Worm (Caenorhabditis elegans) whole organism, late embryonic: Measurements from ENCODE around the gene C08E3.13.
"Not testable (repeated sequence)": the region's sequence is repeated elsewhere in the genome, so short reads cannot be mapped to it uniquely, and the experiment has no call there.

ENCODE experiments used
- C08G9.2 ChIP-seq: sonication (generic microtip); optimal IDR thresholded peaks from 2 replicates; lab custom pipeline; 2016; ENCODE audit warnings: mild to moderate bottlenecking, missing genetic modification characterization, moderate library complexity, missing compliant biosample characterization
- C38D4.7 ChIP-seq: fragments of 200-800 bp; sonication (Bioruptor generic); optimal IDR thresholded peaks from 2 replicates; lab custom pipeline; 2018; ENCODE audit warnings: mild to moderate bottlenecking, missing genetic modification characterization, moderate library complexity, missing compliant biosample characterization
- K09A11.1 ChIP-seq: sonication (generic microtip); optimal IDR thresholded peaks from 2 replicates; lab custom pipeline; 2017; ENCODE audit warnings: antibody characterized with exemption, mild to moderate bottlenecking, missing genetic modification characterization, missing compliant biosample characterization; ENCODE audit not compliant: insufficient read depth
- T23F11.4 ChIP-seq: fragments of 200-800 bp; sonication (Bioruptor generic); optimal IDR thresholded peaks from 2 replicates; lab custom pipeline; 2018; ENCODE audit warnings: mild to moderate bottlenecking, missing genetic modification characterization, missing compliant biosample characterization
- ahr-1 ChIP-seq: sonication (generic microtip); optimal IDR thresholded peaks from 2 replicates; lab custom pipeline; 2016; ENCODE audit warnings: missing genetic modification characterization, missing compliant biosample characterization
- ceh-14 ChIP-seq: sonication (generic microtip); optimal IDR thresholded peaks from 2 replicates; lab custom pipeline; 2016; ENCODE audit warnings: missing genotype, missing genetic modification characterization, missing compliant biosample characterization
- ceh-18 ChIP-seq: sonication (generic microtip); optimal IDR thresholded peaks from 2 replicates; lab custom pipeline; 2016; ENCODE audit warnings: missing genetic modification characterization, missing compliant biosample characterization
- ceh-2 ChIP-seq: sonication (generic microtip); optimal IDR thresholded peaks from 2 replicates; lab custom pipeline; 2016; ENCODE audit warnings: missing genotype, missing genetic modification characterization, missing compliant biosample characterization
- ceh-22 ChIP-seq: sonication (generic microtip); optimal IDR thresholded peaks from 2 replicates; lab custom pipeline; 2017; ENCODE audit warnings: missing biosample characterization, missing genetic modification characterization
- ceh-24 ChIP-seq: sonication (generic microtip); optimal IDR thresholded peaks from 2 replicates; lab custom pipeline; 2016; ENCODE audit warnings: mild to moderate bottlenecking, missing genetic modification characterization, missing compliant biosample characterization
- ceh-30 ChIP-seq: fragments of 150-350 bp; optimal IDR thresholded peaks from 2 replicates; lab custom pipeline; 2014; ENCODE audit warnings: missing biosample characterization, missing genetic modification characterization
- ceh-48 ChIP-seq: sonication (generic microtip); optimal IDR thresholded peaks from 2 replicates; lab custom pipeline; 2016; ENCODE audit warnings: missing genetic modification characterization, inconsistent platforms, missing compliant biosample characterization
- ceh-6 ChIP-seq: fragments of 200-800 bp; sonication (Bioruptor generic); optimal IDR thresholded peaks from 2 replicates; lab custom pipeline; 2018; ENCODE audit warnings: mild to moderate bottlenecking, missing genetic modification characterization, missing compliant biosample characterization
- che-1 ChIP-seq: sonication (generic microtip); optimal IDR thresholded peaks from 2 replicates; lab custom pipeline; 2016; ENCODE audit warnings: mild to moderate bottlenecking, missing genetic modification characterization, missing compliant biosample characterization
- elt-2 ChIP-seq: sonication (generic microtip); optimal IDR thresholded peaks from 2 replicates; lab custom pipeline; 2016; ENCODE audit warnings: missing genetic modification reagents, missing genetic modification characterization, missing compliant biosample characterization
- fax-1 ChIP-seq: sonication (generic microtip); optimal IDR thresholded peaks from 2 replicates; lab custom pipeline; 2016; ENCODE audit warnings: missing genotype, missing genetic modification characterization, missing compliant biosample characterization
- fkh-6 ChIP-seq: sonication (generic microtip); optimal IDR thresholded peaks from 2 replicates; lab custom pipeline; 2016; ENCODE audit warnings: missing genetic modification characterization, missing compliant biosample characterization
- gmeb-2 ChIP-seq: sonication (generic microtip); optimal IDR thresholded peaks from 2 replicates; lab custom pipeline; 2016; ENCODE audit warnings: missing genetic modification characterization, inconsistent platforms, missing compliant biosample characterization
- hlh-13 ChIP-seq: fragments of 200-800 bp; sonication (Bioruptor generic); optimal IDR thresholded peaks from 2 replicates; lab custom pipeline; 2018; ENCODE audit warnings: mild to moderate bottlenecking, missing genetic modification characterization, missing compliant biosample characterization
- hlh-8 ChIP-seq: sonication (generic microtip); optimal IDR thresholded peaks from 2 replicates; lab custom pipeline; 2016; ENCODE audit warnings: missing genotype, missing genetic modification characterization, missing compliant biosample characterization
- lim-6 ChIP-seq: sonication (generic microtip); optimal IDR thresholded peaks from 2 replicates; lab custom pipeline; 2016; ENCODE audit warnings: missing genetic modification characterization, missing compliant biosample characterization
- lin-11 ChIP-seq: fragments of 200-800 bp; sonication (Bioruptor generic); optimal IDR thresholded peaks from 2 replicates; lab custom pipeline; 2018; ENCODE audit warnings: mild to moderate bottlenecking, missing genetic modification characterization, missing compliant biosample characterization
- mec-3 ChIP-seq: sonication (generic microtip); optimal IDR thresholded peaks from 2 replicates; lab custom pipeline; 2016; ENCODE audit warnings: borderline replicate concordance, missing genetic modification characterization, missing compliant biosample characterization
- nfya-1 ChIP-seq: sonication (generic microtip); optimal IDR thresholded peaks from 2 replicates; lab custom pipeline; 2017; ENCODE audit warnings: missing genetic modification characterization, mild to moderate bottlenecking, missing compliant biosample characterization, antibody characterized with exemption, moderate library complexity
- nhr-232 ChIP-seq: sonication (generic microtip); optimal IDR thresholded peaks from 2 replicates; lab custom pipeline; 2016; ENCODE audit warnings: missing genetic modification characterization, missing compliant biosample characterization
- odd-2 ChIP-seq: sonication (generic microtip); optimal IDR thresholded peaks from 2 replicates; lab custom pipeline; 2017; ENCODE audit warnings: antibody characterized with exemption, mild to moderate bottlenecking, missing genetic modification characterization, missing compliant biosample characterization
- pag-3 ChIP-seq: sonication (generic microtip); optimal IDR thresholded peaks from 2 replicates; lab custom pipeline; 2016; ENCODE audit warnings: missing compliant biosample characterization, missing genetic modification characterization, borderline replicate concordance
- pax-1 ChIP-seq: fragments of 150-350 bp; optimal IDR thresholded peaks from 2 replicates; lab custom pipeline; 2014; ENCODE audit warnings: missing biosample characterization, missing genetic modification characterization
- pqm-1 ChIP-seq: sonication (generic microtip); optimal IDR thresholded peaks from 2 replicates; lab custom pipeline; 2016; ENCODE audit warnings: missing genetic modification characterization, missing compliant biosample characterization
- pros-1 ChIP-seq: fragments of 150-350 bp; optimal IDR thresholded peaks from 2 replicates; lab custom pipeline; 2014; ENCODE audit warnings: missing biosample characterization, missing genetic modification reagents, missing genetic modification characterization
- tbx-7 ChIP-seq: sonication (generic microtip); optimal IDR thresholded peaks from 2 replicates; lab custom pipeline; 2016; ENCODE audit warnings: missing genotype, missing genetic modification characterization, missing compliant biosample characterization
- ttx-3 ChIP-seq: sonication (generic microtip); optimal IDR thresholded peaks from 2 replicates; lab custom pipeline; 2016; ENCODE audit warnings: missing genetic modification reagents, missing genetic modification characterization, missing compliant biosample characterization
- unc-42 ChIP-seq: sonication (generic microtip); optimal IDR thresholded peaks from 2 replicates; lab custom pipeline; 2016; ENCODE audit warnings: missing genotype, missing genetic modification characterization, missing compliant biosample characterization
- zip-5 ChIP-seq: sonication (generic microtip); optimal IDR thresholded peaks from 2 replicates; lab custom pipeline; 2016; ENCODE audit warnings: missing genetic modification characterization, missing compliant biosample characterization
- ztf-16 ChIP-seq: sonication (generic microtip); optimal IDR thresholded peaks from 2 replicates; lab custom pipeline; 2017; ENCODE audit warnings: missing genetic modification characterization, missing compliant biosample characterization

Gene C08E3.13

DNA sequence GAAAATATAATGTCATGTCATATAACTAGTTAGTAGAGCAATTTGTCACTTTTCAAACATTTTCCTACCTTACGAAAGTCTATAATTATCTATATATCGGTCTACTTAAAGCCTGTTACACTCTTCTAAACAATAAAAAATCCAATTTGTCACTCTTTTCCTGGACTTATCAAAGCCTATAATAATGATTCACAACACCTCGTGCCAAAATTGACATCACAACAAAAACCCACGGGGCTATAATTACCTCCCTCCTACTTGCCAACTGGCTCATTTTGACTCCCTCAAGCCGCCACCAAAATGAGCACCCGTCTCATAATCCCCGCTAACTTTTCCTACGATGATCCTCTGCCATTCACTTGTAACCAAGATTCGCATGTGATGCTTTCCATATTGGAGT, 4.3 kb upstream of the C08E3.13 start, which contains the start of gene srg-20:
Gene srg-20, plus strand, starts transcription at position 301 of the 400 bp plus-strand sequence.
- not testable (repeated sequence) for TF ChIP-seq unc-42 (tag; lab: Kevin White, UChicago); pqm-1; hlh-13

DNA sequence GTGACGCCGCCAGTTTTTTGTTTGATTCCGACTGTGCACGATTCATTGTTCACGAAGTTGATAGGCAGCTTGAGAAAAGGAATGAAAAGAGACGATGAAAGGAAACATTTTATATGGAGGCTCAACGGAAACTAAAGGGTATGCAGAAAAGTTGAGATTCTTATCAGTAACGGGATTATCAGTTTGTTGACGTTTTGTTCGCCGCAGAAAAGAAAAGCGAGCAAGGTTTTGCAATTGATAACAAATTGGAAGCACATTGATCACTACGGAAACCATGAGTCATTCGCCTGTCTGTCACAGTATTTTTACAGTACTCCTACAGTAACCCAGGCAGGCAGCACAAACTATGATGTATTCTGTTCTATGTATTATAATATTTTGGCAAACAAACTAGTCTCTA, 3.9 kb upstream of the C08E3.13 start:
- no peak for TF ChIP-seq K09A11.1 (tag; lab: Kevin White, UChicago)
- TF ChIP-seq, all 69 proteins: peak for 0

DNA sequence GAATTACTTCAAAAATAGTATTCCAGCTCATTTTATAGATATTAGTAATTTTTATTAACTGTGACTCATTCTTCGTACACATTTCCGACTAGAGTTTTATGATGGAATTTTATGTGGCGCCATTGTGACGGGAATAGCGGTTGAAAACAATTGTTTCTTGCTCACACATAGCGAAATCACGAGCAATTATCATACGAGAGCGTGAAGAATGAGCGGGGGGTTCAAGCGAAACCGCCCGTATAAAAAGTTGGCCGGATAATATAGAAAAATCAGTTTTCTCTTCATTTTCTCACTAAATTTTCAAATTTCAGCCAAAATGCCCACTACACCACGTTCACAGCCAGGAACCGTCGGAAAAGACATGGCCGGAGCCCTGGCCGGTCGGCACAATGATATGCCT, 1.4 kb upstream of the C08E3.13 start, which contains the start of gene C08E3.1:
Gene C08E3.1, plus strand, starts transcription at position 301 of the 400 bp plus-strand sequence.
- TF ChIP-seq unc-42, ceh-14, ceh-24 (tag; lab: Kevin White, UChicago): not testable (repeated sequence)

- TF ChIP-seq ahr-1 (tag; lab: Kevin White, UChicago); pag-3; ceh-48 (tag; lab: Kevin White, UChicago): not testable (repeated sequence)
Measured at ce11 chrII:1627783-1628182, 4.3 kb downstream of the C08E3.13 start, which contains the start of gene C08E3.15. Gene C08E3.15, minus strand, starts transcription at chrII:1627883.

ce11 chrII:1625666-1626065, 6.5 kb downstream of the C08E3.13 start, which contains the start of gene C08E3.14:
Gene C08E3.14, plus strand, starts transcription at chrII:1625966.
- TF ChIP-seq ceh-6 (GFP tag; lab: Kevin White, UChicago) (no peak), T23F11.4 (GFP tag; lab: Kevin White, UChicago) (no peak), pax-1 (tag; lab: Kevin White, UChicago) (no peak), hlh-8 (tag; lab: Kevin White, UChicago) (no peak), tbx-7 (no peak), C08G9.2 (no peak), mec-3 (tag; lab: Kevin White, UChicago) (no peak), pag-3 (no peak), ceh-18 (tag; lab: Kevin White, UChicago) (no peak), zip-5 (no peak), nhr-232 (tag; lab: Kevin White, UChicago) (no peak), nfya-1 (tag; lab: Kevin White, UChicago) (no peak), lin-11 (tag; lab: Kevin White, UChicago) (no peak), C38D4.7 (no peak), ttx-3 (no peak), che-1 (no peak), ztf-16 (tag; lab: Kevin White, UChicago) (no peak), odd-2 (no peak)
- TF ChIP-seq, all 69 proteins: peak for 0

DNA sequence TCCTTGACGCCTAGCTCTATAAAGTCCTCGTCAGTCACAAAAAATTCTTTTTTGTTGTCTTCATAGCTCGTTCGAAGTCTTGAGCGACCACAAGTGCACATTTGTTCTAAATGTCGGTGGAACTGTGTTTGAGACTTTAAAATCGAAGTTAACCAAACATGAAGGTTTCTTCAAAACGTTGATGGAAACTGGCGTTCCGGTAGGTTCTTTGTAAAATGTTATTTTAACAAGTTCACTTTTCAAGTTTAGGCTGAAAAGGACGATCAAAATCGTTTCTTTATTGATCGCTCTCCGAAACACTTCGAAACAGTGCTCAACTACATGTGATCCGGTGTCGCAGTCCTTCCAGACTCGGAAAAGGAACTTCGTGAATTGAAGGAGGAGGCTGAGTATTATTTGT, 7.5 kb downstream of the C08E3.13 start, which contains the start of gene fbxa-160:
Gene fbxa-160, minus strand, starts transcription at position 101 of the 400 bp plus-strand sequence.
- TF ChIP-seq che-1 = no peak
- TF ChIP-seq fax-1 (tag; lab: Kevin White, UChicago) = no peak
- no peak for TF ChIP-seq ceh-30 (tag; lab: Kevin White, UChicago)
- TF ChIP-seq T23F11.4 (GFP tag; lab: Kevin White, UChicago) = no peak
- no peak for TF ChIP-seq fkh-6 (tag; lab: Kevin White, UChicago)
- no peak for TF ChIP-seq gmeb-2 (tag; lab: Kevin White, UChicago)
- no peak for TF ChIP-seq pros-1 (tag; lab: Kevin White, UChicago)
- TF ChIP-seq lim-6 (tag; lab: Kevin White, UChicago) = no peak
- no peak for TF ChIP-seq ceh-18 (tag; lab: Kevin White, UChicago)
- TF ChIP-seq ceh-2 (tag; lab: Kevin White, UChicago) = no peak
- TF ChIP-seq pax-1 (tag; lab: Kevin White, UChicago) = no peak
- no peak for TF ChIP-seq ceh-22 (tag; lab: Kevin White, UChicago)
- TF ChIP-seq elt-2 (tag; lab: Kevin White, UChicago) = no peak
- TF ChIP-seq, all 69 proteins: peak for 0
